Worm (Caenorhabditis elegans): ENCODE measurements around the gene acs-14.

ce11 chrV:9549459-9549858 lies 41.5 kb downstream of the acs-14 start, which contains the start of gene nstp-10:
- TF ChIP-seq W03F9.2 (tag; optimal IDR thresholded peaks at IDR 0.05) (peak; percentile 65), him-1 (tag; optimal IDR thresholded peaks at IDR 0.05) (no peak)
